Fruit fly (Drosophila melanogaster) whole organism, embryonic: ENCODE results near the gene kek6.

Experiments
- Ada2b ChIP-seq: fragments of 200-800 bp; sonication (Bioruptor generic); IDR thresholded peaks from 2 replicates; pipeline ENCODE4 v1.3.6; 2022; ENCODE audit warnings: missing biosample characterization, missing genetic modification characterization
- Aef1 ChIP-seq: fragments of 200-800 bp; sonication (Bioruptor generic); IDR thresholded peaks from 3 replicates; pipeline ENCODE4 v1.3.6; 2022; ENCODE audit warnings: missing biosample characterization, missing genetic modification characterization
- Antp ChIP-seq: fragments of 200-800 bp; sonication (Bioruptor generic); optimal IDR thresholded peaks from 3 replicates; lab custom pipeline; 2016; ENCODE audit warnings: missing biosample characterization, missing genetic modification characterization
- CG10959 ChIP-seq: fragments of 200-800 bp; sonication (Bioruptor generic); IDR thresholded peaks from 2 replicates; pipeline ENCODE4 v1.3.6; 2022; ENCODE audit warnings: missing biosample characterization, missing genetic modification characterization
- CG11093 ChIP-seq: fragments of 200-800 bp; sonication (Bioruptor generic); IDR thresholded peaks from 3 replicates; pipeline ENCODE4 v1.3.6; 2022; ENCODE audit warnings: missing biosample characterization, missing genetic modification characterization
- CG11696 ChIP-seq: fragments of 200-800 bp; sonication (Bioruptor generic); IDR thresholded peaks from 2 replicates; pipeline ENCODE4 v1.3.6; 2022; ENCODE audit warnings: missing biosample characterization, missing genetic modification characterization
- CG12071 ChIP-seq: fragments of 200-800 bp; sonication (Bioruptor generic); optimal IDR thresholded peaks from 3 replicates; lab custom pipeline; 2018; ENCODE audit warnings: missing biosample characterization, mild to moderate bottlenecking, missing genetic modification characterization
- CG14441 ChIP-seq: fragments of 200-800 bp; sonication (Bioruptor generic); IDR thresholded peaks from 2 replicates; pipeline ENCODE4 v1.3.6; 2022; ENCODE audit warnings: missing biosample characterization, missing genetic modification characterization
- CG15011 ChIP-seq: fragments of 200-800 bp; sonication (Bioruptor generic); optimal IDR thresholded peaks from 3 replicates; lab custom pipeline; 2018; ENCODE audit warnings: missing biosample characterization, mild to moderate bottlenecking, missing genetic modification characterization
- CG17328 ChIP-seq: fragments of 200-800 bp; sonication (Bioruptor generic); IDR thresholded peaks from 2 replicates; pipeline ENCODE4 v1.3.6; 2022; ENCODE audit warnings: missing biosample characterization, missing genetic modification characterization
- CG18764 ChIP-seq: fragments of 200-800 bp; sonication (Bioruptor generic); optimal IDR thresholded peaks from 3 replicates; lab custom pipeline; 2016; ENCODE audit warnings: missing biosample characterization, missing genetic modification characterization
- CG2116 ChIP-seq: fragments of 200-800 bp; sonication (Bioruptor generic); optimal IDR thresholded peaks from 3 replicates; lab custom pipeline; 2018; ENCODE audit warnings: missing biosample characterization, mild to moderate bottlenecking, missing genetic modification characterization
- CG2875 ChIP-seq: fragments of 200-800 bp; sonication (Bioruptor generic); optimal IDR thresholded peaks from 2 replicates; lab custom pipeline; 2017; ENCODE audit warnings: missing biosample characterization, mild to moderate bottlenecking, missing genetic modification characterization, missing genetic modification reagents
- CG34224 ChIP-seq: fragments of 200-800 bp; sonication (Bioruptor generic); IDR thresholded peaks from 3 replicates; pipeline ENCODE4 v1.3.6; 2022; ENCODE audit warnings: missing biosample characterization, missing genetic modification characterization; ENCODE audit not compliant: partially characterized antibody
- CG4360 ChIP-seq: fragments of 200-800 bp; sonication (Bioruptor generic); IDR thresholded peaks from 2 replicates; pipeline ENCODE4 v1.3.6; 2022; ENCODE audit warnings: missing biosample characterization, missing genetic modification characterization
- CG43689 ChIP-seq: fragments of 200-800 bp; sonication (Bioruptor generic); IDR thresholded peaks from 2 replicates; pipeline ENCODE4 v1.3.6; 2022; ENCODE audit warnings: missing biosample characterization, missing genetic modification characterization
- Chrac-16 ChIP-seq: fragments of 200-800 bp; sonication (Bioruptor generic); optimal IDR thresholded peaks from 3 replicates; lab custom pipeline; 2016; ENCODE audit warnings: missing biosample characterization, missing genetic modification characterization
- CoRest ChIP-seq: fragments of 200-800 bp; sonication (Bioruptor generic); optimal IDR thresholded peaks from 3 replicates; lab custom pipeline; 2018; ENCODE audit warnings: missing biosample characterization, mild to moderate bottlenecking, missing genetic modification characterization, moderate library complexity
- Deaf1 ChIP-seq: fragments of 200-800 bp; optimal IDR thresholded peaks from 3 replicates; lab custom pipeline; 2019; ENCODE audit warnings: missing biosample characterization, mild to moderate bottlenecking, missing genetic modification characterization, moderate library complexity
- Dip2 ChIP-seq: fragments of 200-800 bp; sonication (Bioruptor generic); IDR thresholded peaks from 2 replicates; pipeline ENCODE4 v1.3.6; 2022; ENCODE audit warnings: missing biosample characterization, missing genetic modification characterization
- HLHmδ ChIP-seq: fragments of 200-800 bp; sonication (Bioruptor generic); optimal IDR thresholded peaks from 2 replicates; lab custom pipeline; 2018; ENCODE audit warnings: missing biosample characterization, mild to moderate bottlenecking, missing genetic modification characterization, moderate library complexity
- Hand ChIP-seq: fragments of 200-800 bp; sonication (Bioruptor generic); optimal IDR thresholded peaks from 2 replicates; lab custom pipeline; 2017; ENCODE audit warnings: mild to moderate bottlenecking, missing biosample characterization, missing genetic modification reagents, missing genetic modification characterization
- Hr3 ChIP-seq: fragments of 200-800 bp; sonication (Bioruptor generic); optimal IDR thresholded peaks from 3 replicates; lab custom pipeline; 2016; ENCODE audit warnings: missing biosample characterization, missing genetic modification characterization
- Kr ChIP-seq: fragments of 200-800 bp; sonication (Bioruptor generic); optimal IDR thresholded peaks from 2 replicates; lab custom pipeline; 2017; ENCODE audit warnings: missing biosample characterization, mild to moderate bottlenecking, missing genetic modification characterization
- MBD-R2 ChIP-seq: fragments of 200-800 bp; sonication (Bioruptor generic); IDR thresholded peaks from 2 replicates; pipeline ENCODE4 v1.3.6; 2022; ENCODE audit warnings: missing biosample characterization, missing genetic modification characterization
- Mad ChIP-seq: fragments of 200-800 bp; sonication (Bioruptor generic); optimal IDR thresholded peaks from 2 replicates; lab custom pipeline; 2016; ENCODE audit warnings: missing biosample characterization, missing genetic modification characterization
- Oli ChIP-seq: fragments of 200-800 bp; sonication (Bioruptor generic); optimal IDR thresholded peaks from 2 replicates; lab custom pipeline; 2018; ENCODE audit warnings: missing biosample characterization, mild to moderate bottlenecking, missing genetic modification characterization, moderate library complexity
- Optix ChIP-seq: fragments of 200-800 bp; sonication (Bioruptor generic); IDR thresholded peaks from 3 replicates; pipeline ENCODE4 v1.3.6; 2022; ENCODE audit warnings: missing biosample characterization, missing genetic modification characterization
- al ChIP-seq: fragments of 200-800 bp; sonication (Bioruptor generic); IDR thresholded peaks from 2 replicates; pipeline ENCODE4 v1.3.6; 2022; ENCODE audit warnings: missing biosample characterization, missing genetic modification characterization
- ara ChIP-seq: fragments of 200-800 bp; sonication (Bioruptor generic); IDR thresholded peaks from 2 replicates; pipeline ENCODE4 v1.3.6; 2022; ENCODE audit warnings: missing biosample characterization, missing genetic modification characterization
- chinmo ChIP-seq: fragments of 200-800 bp; sonication (Bioruptor generic); IDR thresholded peaks from 4 replicates; pipeline ENCODE4 v1.3.6; 2022; ENCODE audit warnings: missing biosample characterization, missing genetic modification characterization; ENCODE audit not compliant: partially characterized antibody
- danr ChIP-seq: fragments of 200-800 bp; sonication (Bioruptor generic); IDR thresholded peaks from 2 replicates; pipeline ENCODE4 v1.3.6; 2022; ENCODE audit warnings: missing biosample characterization, missing genetic modification characterization
- esg ChIP-seq: fragments of 200-800 bp; sonication (Bioruptor generic); conservative IDR thresholded peaks from 2 replicates; pipeline ENCODE4 v1.3.6; 2022; ENCODE audit warnings: missing biosample characterization, missing genetic modification characterization
- gem ChIP-seq: fragments of 200-800 bp; sonication (Bioruptor generic); optimal IDR thresholded peaks from 2 replicates; lab custom pipeline; 2019; ENCODE audit warnings: missing biosample characterization, mild to moderate bottlenecking, missing genetic modification characterization, moderate library complexity
- gfzf ChIP-seq: fragments of 200-800 bp; sonication (Bioruptor generic); optimal IDR thresholded peaks from 2 replicates; lab custom pipeline; 2016; ENCODE audit warnings: missing biosample characterization, mild to moderate bottlenecking, missing genetic modification characterization, moderate library complexity
- gsb ChIP-seq: fragments of 200-800 bp; sonication (Bioruptor generic); IDR thresholded peaks from 2 replicates; pipeline ENCODE4 v1.3.6; 2022; ENCODE audit warnings: missing biosample characterization, missing genetic modification characterization
- lov ChIP-seq, 2 experiments: fragments of 200-800 bp in 1 of 2; fragments of >200 bp in 1 of 2; sonication (Bioruptor generic) in 1 of 2; IDR thresholded peaks in 1 of 2; optimal IDR thresholded peaks in 1 of 2; 2 replicates in 1 of 2; 3 replicates in 1 of 2; pipeline versions ENCODE4 v1.3.6 to Lab custom; 2017 to 2022; ENCODE audit warnings: missing biosample characterization in 1 of 2, missing genetic modification characterization in 1 of 2
- mld ChIP-seq: fragments of 200-800 bp; sonication (Bioruptor generic); IDR thresholded peaks from 3 replicates; pipeline ENCODE4 v1.3.6; 2022; ENCODE audit warnings: missing biosample characterization, missing genetic modification characterization; ENCODE audit not compliant: partially characterized antibody
- nerfin-1 ChIP-seq: fragments of 200-800 bp; sonication (Bioruptor generic); optimal IDR thresholded peaks from 3 replicates; lab custom pipeline; 2019; ENCODE audit warnings: missing biosample characterization, mild to moderate bottlenecking, missing genetic modification characterization, moderate library complexity
- odd ChIP-seq: fragments of 200-800 bp; sonication (Bioruptor generic); optimal IDR thresholded peaks from 2 replicates; lab custom pipeline; 2017; ENCODE audit warnings: missing biosample characterization, mild to moderate bottlenecking, missing genetic modification characterization
- onecut ChIP-seq: fragments of 200-800 bp; sonication (Bioruptor generic); IDR thresholded peaks from 2 replicates; pipeline ENCODE4 v1.3.6; 2022; ENCODE audit warnings: missing biosample characterization, missing genetic modification characterization
- pb ChIP-seq: fragments of 200-800 bp; sonication (Bioruptor generic); optimal IDR thresholded peaks from 3 replicates; lab custom pipeline; 2016; ENCODE audit warnings: missing biosample characterization, missing genetic modification characterization
- pfk ChIP-seq: fragments of 200-800 bp; sonication (Bioruptor generic); optimal IDR thresholded peaks from 2 replicates; lab custom pipeline; 2018; ENCODE audit warnings: missing biosample characterization, mild to moderate bottlenecking, missing genetic modification characterization, moderate library complexity
- pzg ChIP-seq: fragments of 200-800 bp; sonication (Bioruptor generic); optimal IDR thresholded peaks from 3 replicates; lab custom pipeline; 2018; ENCODE audit warnings: missing biosample characterization, mild to moderate bottlenecking, missing genetic modification characterization, moderate library complexity
- repo ChIP-seq: fragments of 200-800 bp; sonication (Bioruptor generic); optimal IDR thresholded peaks from 2 replicates; lab custom pipeline; 2016; ENCODE audit warnings: missing biosample characterization, missing genetic modification characterization

kek6 gene

dm6 chr3R:31636501-31636900 lies 14.6 kb downstream of the kek6 start (continued):
- TF ChIP-seq lov (optimal IDR thresholded peaks at IDR 0.05; lab: Kevin White, UChicago) (no peak), lov (GFP tag; IDR thresholded peaks at IDR 0.05; lab: Robert Waterston, UW) (no peak), gsb (GFP tag; lab: Robert Waterston, UW) (no peak), onecut (GFP tag; lab: Robert Waterston, UW) (peak; percentile 23; the same call in 1 of the 2 replicates), CG14441 (GFP tag; lab: Robert Waterston, UW) (peak; percentile 29; the same call in 1 of the 2 replicates), Hand (GFP tag; lab: Kevin White, UChicago) (peak; percentile 69), danr (GFP tag; lab: Robert Waterston, UW) (no peak), Hr3 (GFP tag; lab: Kevin White, UChicago) (no peak), MBD-R2 (GFP tag; lab: Robert Waterston, UW) (peak; percentile 16; the same call in 1 of the 2 replicates), Oli (tag; lab: Kevin White, UChicago) (peak; percentile 14), Antp (GFP tag; lab: Kevin White, UChicago) (peak; percentile 30), mld (GFP tag; lab: Robert Waterston, UW) (no peak), pb (no peak), Mad (GFP tag; lab: Kevin White, UChicago) (no peak), Ada2b (GFP tag; lab: Robert Waterston, UW) (no peak), nerfin-1 (tag; lab: Kevin White, UChicago) (no peak), pfk (GFP tag; lab: Kevin White, UChicago) (no peak), al (GFP tag; lab: Robert Waterston, UW) (no peak), CG34224 (GFP tag; lab: Robert Waterston, UW) (no peak), pzg (GFP tag; lab: Kevin White, UChicago) (no peak), CG11093 (GFP tag; lab: Robert Waterston, UW) (no peak), Deaf1 (tag; lab: Kevin White, UChicago) (no peak), ara (GFP tag; lab: Robert Waterston, UW) (no peak), chinmo (no peak), CoRest (peak; percentile 37), Aef1 (peak; percentile 30; the same call in 1 of the 3 replicates), CG17328 (peak; percentile 37; the same call in 1 of the 2 replicates), Optix (GFP tag; lab: Robert Waterston, UW) (no peak), CG4360 (GFP tag; lab: Robert Waterston, UW) (no peak), repo (no peak), CG2116 (no peak), CG12071 (no peak), Dip2 (GFP tag; lab: Robert Waterston, UW) (no peak), CG2875 (GFP tag; lab: Kevin White, UChicago) (no peak), gem (tag; lab: Kevin White, UChicago) (peak; percentile 51), HLHmδ (GFP tag; lab: Kevin White, UChicago) (no peak), CG15011 (GFP tag; lab: Kevin White, UChicago) (no peak), Chrac-16 (GFP tag; lab: Kevin White, UChicago) (peak; percentile 26), Kr (GFP tag; lab: Kevin White, UChicago) (no peak), CG11696 (no peak), gfzf (GFP tag; lab: Kevin White, UChicago) (no peak), CG43689 (GFP tag; lab: Robert Waterston, UW) (no peak), odd (no peak), CG10959 (GFP tag; lab: Robert Waterston, UW) (no peak), esg (GFP tag; lab: Robert Waterston, UW) (peak; percentile 37; the same call in 1 of the 2 replicates), CG18764 (GFP tag; lab: Kevin White, UChicago) (no peak)
